Fruit fly (Drosophila melanogaster): Measurements from ENCODE around the gene cocoon.

The cocoon gene

DNA sequence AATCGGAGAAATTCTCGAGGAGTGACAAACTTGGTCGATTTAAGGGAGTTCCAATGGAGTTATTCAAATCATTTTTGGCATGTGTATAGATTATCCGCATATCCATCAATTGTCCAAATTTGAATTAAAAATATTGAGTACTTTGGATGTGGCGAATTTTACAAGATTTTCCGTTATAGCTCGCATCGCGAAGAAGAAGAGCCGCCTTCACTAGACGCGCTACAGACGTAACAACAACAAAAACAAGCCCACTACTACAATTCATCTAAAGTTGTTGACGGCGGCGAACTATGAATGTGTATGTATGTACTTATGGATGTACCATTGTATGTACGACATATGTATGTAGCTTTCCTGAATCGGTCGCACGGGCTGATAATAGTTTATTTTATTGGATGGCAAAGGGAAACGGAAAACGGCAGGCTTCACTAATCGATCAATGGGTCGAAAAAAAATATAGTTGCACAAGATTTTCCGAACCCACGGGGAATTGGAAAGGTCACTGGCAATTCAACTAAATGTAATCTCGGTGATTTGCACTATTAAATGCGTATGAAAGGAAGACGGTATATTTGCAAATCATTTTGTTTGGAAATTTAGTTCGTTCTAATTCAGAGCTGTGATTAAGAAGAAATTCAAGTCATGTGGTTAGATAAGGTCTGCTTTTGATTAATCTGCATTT, 41.0 kb upstream of the cocoon start (continued):
- TF ChIP-seq Rx (GFP tag; IDR thresholded peaks at IDR 0.05) (no peak), Ptx1 (GFP tag; IDR thresholded peaks at IDR 0.05) (no peak), eve (GFP tag; optimal IDR thresholded peaks at IDR 0.05) (peak in 1 of 2 experiments; percentile 81), mam (GFP tag; optimal IDR thresholded peaks at IDR 0.05) (no peak), ERR (GFP tag; optimal IDR thresholded peaks at IDR 0.05) (no peak), HLH4C (GFP tag; IDR thresholded peaks at IDR 0.05; ENCODE audit: partially characterized antibody) (no peak), CG11398 (GFP tag; optimal IDR thresholded peaks at IDR 0.05) (no peak), sens (GFP tag) (peak; percentile 37), fru (optimal IDR thresholded peaks at IDR 0.05) (no peak), Tbp (GFP tag; optimal IDR thresholded peaks at IDR 0.05) (no peak), Side (GFP tag; optimal IDR thresholded peaks at IDR 0.05) (no peak), CG17385 (GFP tag; optimal IDR thresholded peaks at IDR 0.05) (peak; percentile 91), exex (tag; optimal IDR thresholded peaks at IDR 0.05) (peak; percentile 43), CG17612 (GFP tag; IDR thresholded peaks at IDR 0.05) (no peak), CG7357 (GFP tag; IDR thresholded peaks at IDR 0.05) (no peak)

DNA sequence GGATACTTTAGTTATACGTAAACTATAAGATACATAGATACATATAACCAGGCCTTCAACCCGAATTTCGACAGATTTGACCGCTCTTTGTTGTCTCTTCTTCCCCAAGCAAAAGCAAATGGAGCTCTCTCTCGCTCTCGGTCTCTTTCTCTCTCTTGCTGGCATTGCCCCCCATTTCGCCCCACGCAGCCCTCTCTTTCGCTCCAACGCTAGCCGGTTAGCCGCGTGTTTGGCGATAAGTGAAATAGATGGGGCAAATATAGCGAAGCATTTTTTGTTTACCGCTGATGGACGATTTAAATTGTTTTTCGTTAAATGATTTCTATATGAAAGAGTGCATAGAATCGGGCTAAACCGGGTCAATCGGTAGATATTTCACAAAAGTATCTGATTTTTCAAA, 40.5 kb upstream of the cocoon start:
- peak; percentile 55; the same call in 2 of the 3 replicates for TF ChIP-seq CG34224 (GFP tag; IDR thresholded peaks at IDR 0.05; ENCODE audit: partially characterized antibody)
- peak; percentile 13 for TF ChIP-seq CG7556 (GFP tag; optimal IDR thresholded peaks at IDR 0.05)
- peak; percentile 82; the same call in 3 of the 4 replicates for TF ChIP-seq chinmo (GFP tag; IDR thresholded peaks at IDR 0.05; ENCODE audit: partially characterized antibody)
- TF ChIP-seq CG13287 (GFP tag; IDR thresholded peaks at IDR 0.05; ENCODE audit: partially characterized antibody), result peak; percentile 68
- no peak for TF ChIP-seq ranshi (GFP tag; IDR thresholded peaks at IDR 0.05)
- TF ChIP-seq CG6765 (GFP tag; optimal IDR thresholded peaks at IDR 0.05), result no peak
- TF ChIP-seq HLHmδ (GFP tag; optimal IDR thresholded peaks at IDR 0.05), result no peak
- no peak for TF ChIP-seq CG17912 (GFP tag; optimal IDR thresholded peaks at IDR 0.05)
- peak; percentile 35 for TF ChIP-seq Max (GFP tag; optimal IDR thresholded peaks at IDR 0.05)
- no peak for TF ChIP-seq slou (GFP tag; optimal IDR thresholded peaks at IDR 0.05)
- TF ChIP-seq her (GFP tag; optimal IDR thresholded peaks at IDR 0.05), result peak; percentile 35
- no peak for TF ChIP-seq CG31441 (GFP tag; IDR thresholded peaks at IDR 0.05)
- peak; percentile 60; the same call in 1 of the 2 replicates for TF ChIP-seq CG32532 (GFP tag; IDR thresholded peaks at IDR 0.05)
- no peak; the same call in 2 of the 3 replicates for TF ChIP-seq Doc3 (GFP tag; IDR thresholded peaks at IDR 0.05; ENCODE audit: partially characterized antibody)
- TF ChIP-seq CG15514 (GFP tag; optimal IDR thresholded peaks at IDR 0.05), result peak; percentile 12
- no peak for TF ChIP-seq CG3838 (GFP tag; optimal IDR thresholded peaks at IDR 0.05)
- TF ChIP-seq fu2 (GFP tag; optimal IDR thresholded peaks at IDR 0.05), result no peak
- TF ChIP-seq CG12744 (GFP tag; optimal IDR thresholded peaks at IDR 0.05), result no peak
- TF ChIP-seq so (GFP tag; IDR thresholded peaks at IDR 0.05), result peak; percentile 30; the same call in 1 of the 3 replicates
- peak; percentile 14 for TF ChIP-seq gro (GFP tag; optimal IDR thresholded peaks at IDR 0.05)
- TF ChIP-seq C15 (GFP tag; IDR thresholded peaks at IDR 0.05), result no peak
- no peak for TF ChIP-seq Hmr (GFP tag; optimal IDR thresholded peaks at IDR 0.05)
- TF ChIP-seq nerfin-1 (tag; optimal IDR thresholded peaks at IDR 0.05), result no peak
- TF ChIP-seq dm (GFP tag; optimal IDR thresholded peaks at IDR 0.05), result peak; percentile 17
- no peak for TF ChIP-seq oc (tag; optimal IDR thresholded peaks at IDR 0.05)
- TF ChIP-seq nom (GFP tag; optimal IDR thresholded peaks at IDR 0.05), result peak; percentile 22
- no peak for TF ChIP-seq BEAF-32 (GFP tag; optimal IDR thresholded peaks at IDR 0.05)
- TF ChIP-seq sr (GFP tag; IDR thresholded peaks at IDR 0.05), result no peak
- no peak for TF ChIP-seq CrebB (tag; optimal IDR thresholded peaks at IDR 0.05)
- TF ChIP-seq Abd-B (GFP tag; optimal IDR thresholded peaks at IDR 0.05), result no peak
- no peak for TF ChIP-seq CG17802 (tag; optimal IDR thresholded peaks at IDR 0.05)
- no peak for TF ChIP-seq CG8359 (GFP tag; optimal IDR thresholded peaks at IDR 0.05; ENCODE audit: borderline replicate concordance)
- TF ChIP-seq Ssrp (tag; optimal IDR thresholded peaks at IDR 0.05), result no peak
- TF ChIP-seq sqz (GFP tag; optimal IDR thresholded peaks at IDR 0.05), result peak; percentile 49
- TF ChIP-seq toy (GFP tag; IDR thresholded peaks at IDR 0.05), result no peak
